Worm (Caenorhabditis elegans) whole organism, L1 larva: ENCODE results near the gene C17H11.5.
A peak's percentile ranks its signal among the peaks of the same experiment; 100 is the strongest.

Experiments
- F16B12.6 ChIP-seq: fragments of 150-350 bp; optimal IDR thresholded peaks from 2 replicates; lab custom pipeline; 2014; ENCODE audit warnings: missing biosample characterization, missing genetic modification characterization
- aly-2 ChIP-seq: fragments of 150-350 bp; optimal IDR thresholded peaks from 2 replicates; lab custom pipeline; 2014; ENCODE audit warnings: missing biosample characterization, missing genetic modification characterization
- blmp-1 ChIP-seq: fragments of 150-350 bp; optimal IDR thresholded peaks from 2 replicates; lab custom pipeline; 2014; ENCODE audit warnings: missing biosample characterization, missing genetic modification characterization
- ceh-63 ChIP-seq: fragments of 200-800 bp; sonication (Bioruptor generic); optimal IDR thresholded peaks from 2 replicates; lab custom pipeline; 2018; ENCODE audit warnings: mild to moderate bottlenecking, missing genetic modification characterization, missing compliant biosample characterization
- ceh-82 ChIP-seq, 3 experiments: fragments of 150-350 bp in 1 of 3; sonication (generic microtip) in 2 of 3; optimal IDR thresholded peaks; 2 replicates each; lab custom pipeline; 2014 to 2017; ENCODE audit warnings: missing biosample characterization in 3 of 3, missing genetic modification characterization in 3 of 3
- ceh-88 ChIP-seq: fragments of 200-800 bp; sonication (Bioruptor generic); IDR thresholded peaks from 2 replicates; pipeline ENCODE4 v1.3.6; 2022; ENCODE audit warnings: missing genetic modification characterization, missing compliant biosample characterization
- dpl-1 ChIP-seq, 3 experiments: fragments of 150-350 bp in 2 of 3; sonication (generic microtip) in 1 of 3; optimal IDR thresholded peaks; 2 replicates each; lab custom pipeline; 2014 to 2017; ENCODE audit warnings: missing biosample characterization in 3 of 3, missing genetic modification characterization in 3 of 3, missing genetic modification reagents in 3 of 3
- dsc-1 ChIP-seq: sonication (generic microtip); optimal IDR thresholded peaks from 2 replicates; lab custom pipeline; 2016; ENCODE audit warnings: mild to moderate bottlenecking, missing genetic modification characterization, missing compliant biosample characterization
- egl-13 ChIP-seq: sonication (generic microtip); optimal IDR thresholded peaks from 2 replicates; lab custom pipeline; 2016; ENCODE audit warnings: missing genotype, missing genetic modification reagents, missing genetic modification characterization, missing compliant biosample characterization
- elt-2 ChIP-seq: sonication (generic microtip); optimal IDR thresholded peaks from 2 replicates; lab custom pipeline; 2016; ENCODE audit warnings: missing genetic modification characterization, mild to moderate bottlenecking, inconsistent platforms, missing compliant biosample characterization, missing genetic modification reagents
- elt-3 ChIP-seq, 6 experiments: fragments of 150-350 bp in 1 of 6; sonication (generic microtip); optimal IDR thresholded peaks; 2 replicates each; lab custom pipeline; 2017 to 2018; ENCODE audit warnings: missing biosample characterization in 6 of 6, missing genetic modification characterization in 6 of 6, inconsistent platforms in 1 of 6
- fkh-4 ChIP-seq: sonication (generic microtip); optimal IDR thresholded peaks from 2 replicates; lab custom pipeline; 2016; ENCODE audit warnings: missing compliant biosample characterization, missing genetic modification characterization, borderline replicate concordance
- fkh-8 ChIP-seq: sonication (generic microtip); optimal IDR thresholded peaks from 2 replicates; lab custom pipeline; 2016; ENCODE audit warnings: mild to moderate bottlenecking, missing genetic modification characterization, missing compliant biosample characterization
- hlh-17 ChIP-seq: fragments of 200-800 bp; sonication (Bioruptor generic); optimal IDR thresholded peaks from 2 replicates; lab custom pipeline; 2018; ENCODE audit warnings: missing genetic modification characterization, mild to moderate bottlenecking, missing compliant biosample characterization, moderate library complexity, borderline replicate concordance
- hpl-2 ChIP-seq: fragments of 150-350 bp; optimal IDR thresholded peaks from 2 replicates; lab custom pipeline; 2014; ENCODE audit warnings: missing biosample characterization, missing genetic modification reagents, missing genetic modification characterization
- irx-1 ChIP-seq: sonication (generic microtip); optimal IDR thresholded peaks from 2 replicates; lab custom pipeline; 2016; ENCODE audit warnings: missing genetic modification characterization, missing compliant biosample characterization
- lin-13 ChIP-seq: fragments of 150-350 bp; optimal IDR thresholded peaks from 2 replicates; lab custom pipeline; 2014; ENCODE audit warnings: missing biosample characterization, missing genetic modification reagents, missing genetic modification characterization
- lin-14 ChIP-seq: fragments of 200-800 bp; sonication (Bioruptor generic); optimal IDR thresholded peaks from 2 replicates; lab custom pipeline; 2018; ENCODE audit warnings: mild to moderate bottlenecking, missing genetic modification characterization, moderate library complexity, missing compliant biosample characterization
- lin-35 ChIP-seq, 2 experiments: fragments of 150-350 bp; optimal IDR thresholded peaks; 2 replicates each; lab custom pipeline; 2014; ENCODE audit warnings: missing biosample characterization in 2 of 2, missing genetic modification characterization in 2 of 2, missing genetic modification reagents in 2 of 2
- lin-39 ChIP-seq: fragments of 150-350 bp; optimal IDR thresholded peaks from 2 replicates; lab custom pipeline; 2014; ENCODE audit warnings: missing biosample characterization, missing genetic modification reagents, missing genetic modification characterization
- lsy-2 ChIP-seq, 2 experiments: fragments of 150-350 bp; optimal IDR thresholded peaks; 2 replicates each; lab custom pipeline; 2014; ENCODE audit warnings: missing biosample characterization in 2 of 2, missing genetic modification characterization in 2 of 2
- mab-9 ChIP-seq: fragments of 200-800 bp; sonication (Bioruptor generic); IDR thresholded peaks from 2 replicates; pipeline ENCODE4 v1.3.6; 2022; ENCODE audit warnings: missing genetic modification reagents, missing genetic modification characterization, missing compliant biosample characterization
- mdl-1 ChIP-seq, 2 experiments: fragments of 150-350 bp; optimal IDR thresholded peaks; 2 replicates each; lab custom pipeline; 2014 to 2017; ENCODE audit warnings: missing biosample characterization in 2 of 2, missing genetic modification characterization in 2 of 2, inconsistent platforms in 1 of 2
- mef-2 ChIP-seq: fragments of 150-350 bp; optimal IDR thresholded peaks from 2 replicates; lab custom pipeline; 2014; ENCODE audit warnings: missing biosample characterization, missing genetic modification characterization
- mep-1 ChIP-seq: fragments of 150-350 bp; optimal IDR thresholded peaks from 2 replicates; lab custom pipeline; 2014; ENCODE audit warnings: missing biosample characterization, missing genetic modification characterization
- nhr-11 ChIP-seq: fragments of 150-350 bp; optimal IDR thresholded peaks from 2 replicates; lab custom pipeline; 2014; ENCODE audit warnings: missing biosample characterization, missing genetic modification characterization
- nhr-12 ChIP-seq: sonication (generic microtip); optimal IDR thresholded peaks from 2 replicates; lab custom pipeline; 2017; ENCODE audit warnings: missing biosample characterization, missing genetic modification characterization
- nhr-20 ChIP-seq: sonication (generic microtip); optimal IDR thresholded peaks from 2 replicates; lab custom pipeline; 2016; ENCODE audit warnings: mild to moderate bottlenecking, missing genetic modification characterization, missing compliant biosample characterization
- nhr-28 ChIP-seq: fragments of 150-350 bp; optimal IDR thresholded peaks from 2 replicates; lab custom pipeline; 2014; ENCODE audit warnings: missing biosample characterization, missing genetic modification characterization
- nhr-47 ChIP-seq: sonication (generic microtip); optimal IDR thresholded peaks from 2 replicates; lab custom pipeline; 2016; ENCODE audit warnings: mild to moderate bottlenecking, missing genetic modification characterization, moderate library complexity, missing compliant biosample characterization
- nhr-71 ChIP-seq: sonication (generic microtip); optimal IDR thresholded peaks from 2 replicates; lab custom pipeline; 2016; ENCODE audit warnings: mild to moderate bottlenecking, missing genetic modification characterization, moderate library complexity, missing compliant biosample characterization
- nhr-76 ChIP-seq: sonication (generic microtip); optimal IDR thresholded peaks from 2 replicates; lab custom pipeline; 2017; ENCODE audit warnings: missing biosample characterization, missing genetic modification characterization
- nhr-85 ChIP-seq: sonication (generic microtip); peaks from one replicate; lab custom pipeline; 2016; ENCODE audit warnings: missing genetic modification characterization, inconsistent platforms, missing compliant biosample characterization
- nhr-90 ChIP-seq: sonication (generic microtip); optimal IDR thresholded peaks from 2 replicates; lab custom pipeline; 2016; ENCODE audit warnings: mild to moderate bottlenecking, missing genetic modification characterization, missing compliant biosample characterization; ENCODE audit not compliant: poor library complexity
- pag-3 ChIP-seq: sonication (generic microtip); optimal IDR thresholded peaks from 2 replicates; lab custom pipeline; 2017; ENCODE audit warnings: missing genetic modification characterization, mild to moderate bottlenecking, missing compliant biosample characterization, antibody characterized with exemption, borderline replicate concordance; ENCODE audit not compliant: insufficient read depth
- rnt-1 ChIP-seq: sonication (generic microtip); optimal IDR thresholded peaks from 2 replicates; lab custom pipeline; 2016; ENCODE audit warnings: mild to moderate bottlenecking, missing genetic modification characterization, moderate library complexity, missing compliant biosample characterization
- skn-1 ChIP-seq: fragments of 150-350 bp; optimal IDR thresholded peaks from 2 replicates; lab custom pipeline; 2014; ENCODE audit warnings: missing biosample characterization, missing genetic modification characterization
- snu-23 ChIP-seq: sonication (generic microtip); optimal IDR thresholded peaks from 2 replicates; lab custom pipeline; 2016; ENCODE audit warnings: missing genetic modification characterization, missing compliant biosample characterization
- sox-4 ChIP-seq: sonication (generic microtip); optimal IDR thresholded peaks from 2 replicates; lab custom pipeline; 2016; ENCODE audit warnings: missing genetic modification characterization, missing compliant biosample characterization
- tbx-2 ChIP-seq: sonication (generic microtip); optimal IDR thresholded peaks from 2 replicates; lab custom pipeline; 2016; ENCODE audit warnings: missing genetic modification characterization, missing compliant biosample characterization
- tlp-1 ChIP-seq: fragments of 150-350 bp; optimal IDR thresholded peaks from 2 replicates; lab custom pipeline; 2014; ENCODE audit warnings: missing biosample characterization, missing genetic modification characterization
- unc-130 ChIP-seq: fragments of 150-350 bp; optimal IDR thresholded peaks from 2 replicates; lab custom pipeline; 2017; ENCODE audit warnings: missing biosample characterization, missing genetic modification characterization, inconsistent platforms
- unc-30 ChIP-seq: sonication (generic microtip); optimal IDR thresholded peaks from 2 replicates; lab custom pipeline; 2017; ENCODE audit warnings: missing biosample characterization, missing genetic modification characterization
- unc-98 ChIP-seq: fragments of 200-800 bp; sonication (Bioruptor generic); IDR thresholded peaks from 2 replicates; pipeline ENCODE4 v1.3.6; 2022; ENCODE audit warnings: missing genetic modification characterization, missing compliant biosample characterization
- xbp-1 ChIP-seq: sonication (generic microtip); optimal IDR thresholded peaks from 2 replicates; lab custom pipeline; 2016; ENCODE audit warnings: missing genetic modification characterization, missing compliant biosample characterization
- zip-4 ChIP-seq: fragments of 200-800 bp; sonication (Bioruptor generic); optimal IDR thresholded peaks from 2 replicates; lab custom pipeline; 2018; ENCODE audit warnings: mild to moderate bottlenecking, missing genetic modification characterization, moderate library complexity, missing compliant biosample characterization
- ztf-11 ChIP-seq, 2 experiments: sonication (generic microtip); optimal IDR thresholded peaks; 2 replicates each; lab custom pipeline; 2016 to 2017; ENCODE audit warnings: missing genetic modification characterization in 2 of 2, missing biosample characterization in 1 of 2, missing compliant biosample characterization in 1 of 2

Gene C17H11.5

DNA sequence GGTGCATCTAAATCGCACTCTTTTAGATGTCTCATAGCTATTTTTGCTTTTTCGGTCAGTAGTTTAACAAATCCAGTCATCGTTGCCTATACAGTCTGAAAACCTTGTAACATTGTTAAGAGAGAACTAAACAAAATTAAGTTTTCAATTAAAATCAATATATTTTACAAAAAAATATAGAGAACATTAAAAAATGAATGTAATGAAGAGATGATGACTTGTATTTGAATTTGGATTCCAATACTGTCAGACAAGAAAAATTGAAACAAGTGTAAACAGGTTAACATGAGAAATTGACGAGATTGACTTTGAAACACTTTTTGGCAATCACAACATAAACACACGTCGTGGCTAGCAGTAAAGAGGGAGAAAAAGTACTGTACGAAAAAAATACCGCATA is at the start of gene C17H11.5:
TSS of gene C17H11.5 (minus strand) at position 101 of the 400 bp plus-strand sequence.
- TF ChIP-seq nhr-20 (tag; lab: Kevin White, UChicago) = no peak
- TF ChIP-seq lin-39 = no peak
- TF ChIP-seq nhr-76 (tag; lab: Kevin White, UChicago) = no peak
- TF ChIP-seq lin-14 (GFP tag; lab: Kevin White, UChicago) = no peak

DNA sequence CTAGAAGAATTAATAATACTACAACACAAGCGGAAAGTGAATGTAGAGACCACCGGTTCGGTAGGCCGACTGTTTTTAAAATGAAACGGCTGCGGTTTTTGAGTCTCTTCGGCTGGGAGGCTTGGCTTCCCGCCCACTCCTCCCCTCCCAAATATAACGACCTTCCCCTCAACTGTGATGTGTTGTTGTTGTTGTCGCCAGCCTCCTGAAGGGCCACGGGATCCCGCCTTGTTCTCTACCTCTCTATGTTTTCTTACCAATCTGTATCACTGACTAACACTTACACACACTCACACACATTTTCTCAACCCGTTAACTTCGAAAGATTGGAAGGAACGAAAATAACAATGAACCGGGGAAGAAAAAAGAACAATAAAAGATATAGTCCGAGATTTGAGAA is 48.6 kb upstream of the C17H11.5 start:
- TF ChIP-seq ceh-88 (no peak), elt-3 (tag; optimal IDR thresholded peaks at IDR 0.05; lab: Kevin White, UChicago) (peak in 1 of 6 experiments; percentile 21), rnt-1 (tag; lab: Kevin White, UChicago) (no peak), snu-23 (GFP tag; lab: Kevin White, UChicago) (peak; percentile 31), fkh-8 (tag; lab: Kevin White, UChicago) (no peak), fkh-4 (tag; lab: Kevin White, UChicago) (no peak), mab-9 (no peak), sox-4 (tag; lab: Kevin White, UChicago) (no peak), nhr-85 (tag; lab: Kevin White, UChicago) (peak; percentile 78), unc-130 (peak; percentile 24), lin-35 (GFP tag; optimal IDR thresholded peaks at IDR 0.05; lab: Kevin White, UChicago) (peak in 1 of 2 experiments; percentile 18), aly-2 (tag; lab: Kevin White, UChicago) (no peak), nhr-71 (peak; percentile 54), unc-30 (tag; lab: Kevin White, UChicago) (no peak), nhr-90 (tag; lab: Kevin White, UChicago) (peak; percentile 5), lin-14 (GFP tag; lab: Kevin White, UChicago) (peak; percentile 58), ztf-11 (tag; optimal IDR thresholded peaks at IDR 0.05; lab: Kevin White, UChicago) (no peak), lsy-2 (tag; optimal IDR thresholded peaks at IDR 0.05; lab: Kevin White, UChicago) (no peak), mdl-1 (tag; optimal IDR thresholded peaks at IDR 0.05; lab: Kevin White, UChicago) (peak in 1 of 2 experiments; percentile 4), ceh-82 (tag; optimal IDR thresholded peaks at IDR 0.05; lab: Kevin White, UChicago) (no peak), hlh-17 (GFP tag; lab: Kevin White, UChicago) (no peak), nhr-47 (tag; lab: Kevin White, UChicago) (peak; percentile 24), nhr-12 (no peak), nhr-20 (tag; lab: Kevin White, UChicago) (peak; percentile 39), skn-1 (tag; lab: Kevin White, UChicago) (no peak)

DNA sequence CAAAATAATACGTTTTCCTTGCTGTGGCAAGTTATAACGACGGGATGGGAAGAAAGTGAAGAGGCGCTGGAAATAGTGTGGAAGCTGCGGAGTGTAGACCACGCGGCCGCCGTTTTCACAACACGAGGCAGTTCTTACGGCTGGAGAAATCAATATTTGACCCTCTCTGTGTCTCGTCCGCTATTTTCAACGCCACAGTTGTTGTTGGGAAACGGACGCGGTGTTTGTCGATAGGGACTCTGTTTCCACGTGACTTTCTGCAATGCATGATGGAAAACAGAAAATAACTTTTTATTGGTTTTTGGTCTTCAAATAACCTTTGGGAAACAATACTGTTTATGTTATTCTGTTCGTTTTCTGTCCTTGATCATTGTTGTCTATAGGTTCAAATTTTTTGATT is 46.9 kb upstream of the C17H11.5 start, which contains the start of gene K02A6.3:
TSS of gene K02A6.3 (minus strand) at position 74 of the 400 bp plus-strand sequence.
- peak; percentile 73 for TF ChIP-seq hpl-2 (GFP tag; lab: Kevin White, UChicago)
- no peak for TF ChIP-seq ceh-63 (GFP tag; lab: Kevin White, UChicago)
- TF ChIP-seq dpl-1 (GFP tag; optimal IDR thresholded peaks at IDR 0.05; lab: Kevin White, UChicago) = peak; percentile 25 to 55 (median 40)
- TF ChIP-seq hlh-17 (GFP tag; lab: Kevin White, UChicago) = no peak
- TF ChIP-seq tlp-1 (tag; lab: Kevin White, UChicago) = no peak
- no peak for TF ChIP-seq pag-3 (tag; lab: Kevin White, UChicago)
- TF ChIP-seq xbp-1 (tag; lab: Kevin White, UChicago) = peak; percentile 77
- peak; percentile 78 for TF ChIP-seq lin-13
- TF ChIP-seq unc-30 (tag; lab: Kevin White, UChicago) = no peak
- peak; percentile 18 for TF ChIP-seq nhr-11
- TF ChIP-seq mep-1 (tag; lab: Kevin White, UChicago) = peak; percentile 82
- peak; percentile 85 for TF ChIP-seq mef-2 (tag; lab: Kevin White, UChicago)
- peak; percentile 95 for TF ChIP-seq tbx-2
- peak; percentile 81 to 100 for TF ChIP-seq mdl-1 (tag; optimal IDR thresholded peaks at IDR 0.05; lab: Kevin White, UChicago)
- TF ChIP-seq nhr-20 (tag; lab: Kevin White, UChicago) = peak; percentile 98
- TF ChIP-seq unc-98 (GFP tag; lab: Robert Waterston, UW) = no peak
- TF ChIP-seq rnt-1 (tag; lab: Kevin White, UChicago) = peak; percentile 91
- TF ChIP-seq nhr-28 (tag; lab: Kevin White, UChicago) = no peak
- peak; percentile 20 for TF ChIP-seq F16B12.6 (tag; lab: Kevin White, UChicago)
- TF ChIP-seq dsc-1 (tag; lab: Kevin White, UChicago) = peak; percentile 61
- TF ChIP-seq nhr-12 = no peak
- TF ChIP-seq zip-4 (GFP tag; lab: Kevin White, UChicago) = peak; percentile 44
- peak; percentile 99 for TF ChIP-seq lin-14 (GFP tag; lab: Kevin White, UChicago)
- peak; percentile 1 for TF ChIP-seq egl-13 (tag; lab: Kevin White, UChicago)
- TF ChIP-seq irx-1 (tag; lab: Kevin White, UChicago) = peak; percentile 86
- TF ChIP-seq blmp-1 (tag; lab: Kevin White, UChicago) = peak; percentile 93
- TF ChIP-seq elt-2 = peak; percentile 81
- peak; percentile 97 for TF ChIP-seq snu-23 (GFP tag; lab: Kevin White, UChicago)
- peak; percentile 99 for TF ChIP-seq nhr-85 (tag; lab: Kevin White, UChicago)
